Worm (Caenorhabditis elegans) whole organism, L1 larva: Measurements from ENCODE around the gene acbp-7.

Experiments used
- C16A3.4 ChIP-seq: fragments of 150-350 bp; optimal IDR thresholded peaks from 2 replicates; lab custom pipeline; 2014; ENCODE audit warnings: missing biosample characterization, missing genetic modification characterization
- Y116A8C.19 ChIP-seq: sonication (generic microtip); optimal IDR thresholded peaks from 2 replicates; lab custom pipeline; 2016; ENCODE audit warnings: missing compliant biosample characterization, missing genetic modification characterization, borderline replicate concordance
- alr-1 ChIP-seq: fragments of 200-800 bp; sonication (Bioruptor generic); optimal IDR thresholded peaks from 2 replicates; lab custom pipeline; 2018; ENCODE audit warnings: borderline replicate concordance, mild to moderate bottlenecking, missing genetic modification characterization, missing compliant biosample characterization
- ama-1 ChIP-seq: fragments of 150-350 bp; optimal IDR thresholded peaks from 2 replicates; lab custom pipeline; 2014
- blmp-1 ChIP-seq: fragments of 150-350 bp; optimal IDR thresholded peaks from 2 replicates; lab custom pipeline; 2014; ENCODE audit warnings: missing biosample characterization, missing genetic modification characterization
- ceh-63 ChIP-seq: fragments of 200-800 bp; sonication (Bioruptor generic); optimal IDR thresholded peaks from 2 replicates; lab custom pipeline; 2018; ENCODE audit warnings: mild to moderate bottlenecking, missing genetic modification characterization, missing compliant biosample characterization
- ceh-90 ChIP-seq: sonication (generic microtip); optimal IDR thresholded peaks from 2 replicates; lab custom pipeline; 2016; ENCODE audit warnings: missing genetic modification characterization, missing compliant biosample characterization
- dpl-1 ChIP-seq, 3 experiments: fragments of 150-350 bp in 2 of 3; sonication (generic microtip) in 1 of 3; optimal IDR thresholded peaks; 2 replicates each; lab custom pipeline; 2014 to 2017; ENCODE audit warnings: missing biosample characterization in 3 of 3, missing genetic modification characterization in 3 of 3, missing genetic modification reagents in 3 of 3
- dsc-1 ChIP-seq: sonication (generic microtip); optimal IDR thresholded peaks from 2 replicates; lab custom pipeline; 2016; ENCODE audit warnings: mild to moderate bottlenecking, missing genetic modification characterization, missing compliant biosample characterization
- egl-13 ChIP-seq: sonication (generic microtip); optimal IDR thresholded peaks from 2 replicates; lab custom pipeline; 2016; ENCODE audit warnings: missing genotype, missing genetic modification reagents, missing genetic modification characterization, missing compliant biosample characterization
- elt-3 ChIP-seq, 6 experiments: fragments of 150-350 bp in 1 of 6; sonication (generic microtip); optimal IDR thresholded peaks; 2 replicates each; lab custom pipeline; 2017 to 2018; ENCODE audit warnings: missing biosample characterization in 6 of 6, missing genetic modification characterization in 6 of 6, inconsistent platforms in 1 of 6
- fkh-10 ChIP-seq: sonication (generic microtip); optimal IDR thresholded peaks from 2 replicates; lab custom pipeline; 2017; ENCODE audit warnings: missing biosample characterization, missing genetic modification reagents, missing genetic modification characterization
- fkh-8 ChIP-seq: sonication (generic microtip); optimal IDR thresholded peaks from 2 replicates; lab custom pipeline; 2016; ENCODE audit warnings: mild to moderate bottlenecking, missing genetic modification characterization, missing compliant biosample characterization
- hpl-2 ChIP-seq: fragments of 150-350 bp; optimal IDR thresholded peaks from 2 replicates; lab custom pipeline; 2014; ENCODE audit warnings: missing biosample characterization, missing genetic modification reagents, missing genetic modification characterization
- irx-1 ChIP-seq: sonication (generic microtip); optimal IDR thresholded peaks from 2 replicates; lab custom pipeline; 2016; ENCODE audit warnings: missing genetic modification characterization, missing compliant biosample characterization
- jun-1 ChIP-seq: fragments of 150-350 bp; optimal IDR thresholded peaks from 2 replicates; lab custom pipeline; 2014; ENCODE audit warnings: missing biosample characterization, missing genetic modification reagents, missing genetic modification characterization
- lin-14 ChIP-seq: fragments of 200-800 bp; sonication (Bioruptor generic); optimal IDR thresholded peaks from 2 replicates; lab custom pipeline; 2018; ENCODE audit warnings: mild to moderate bottlenecking, missing genetic modification characterization, moderate library complexity, missing compliant biosample characterization
- lin-39 ChIP-seq: fragments of 150-350 bp; optimal IDR thresholded peaks from 2 replicates; lab custom pipeline; 2014; ENCODE audit warnings: missing biosample characterization, missing genetic modification reagents, missing genetic modification characterization
- lsy-2 ChIP-seq, 2 experiments: fragments of 150-350 bp; optimal IDR thresholded peaks; 2 replicates each; lab custom pipeline; 2014; ENCODE audit warnings: missing biosample characterization in 2 of 2, missing genetic modification characterization in 2 of 2
- mef-2 ChIP-seq: fragments of 150-350 bp; optimal IDR thresholded peaks from 2 replicates; lab custom pipeline; 2014; ENCODE audit warnings: missing biosample characterization, missing genetic modification characterization
- mep-1 ChIP-seq: fragments of 150-350 bp; optimal IDR thresholded peaks from 2 replicates; lab custom pipeline; 2014; ENCODE audit warnings: missing biosample characterization, missing genetic modification characterization
- nhr-11 ChIP-seq: fragments of 150-350 bp; optimal IDR thresholded peaks from 2 replicates; lab custom pipeline; 2014; ENCODE audit warnings: missing biosample characterization, missing genetic modification characterization
- nhr-237 ChIP-seq: fragments of 150-350 bp; optimal IDR thresholded peaks from 2 replicates; lab custom pipeline; 2014; ENCODE audit warnings: missing biosample characterization, missing genetic modification characterization
- nhr-28 ChIP-seq: fragments of 150-350 bp; optimal IDR thresholded peaks from 2 replicates; lab custom pipeline; 2014; ENCODE audit warnings: missing biosample characterization, missing genetic modification characterization
- nhr-71 ChIP-seq: sonication (generic microtip); optimal IDR thresholded peaks from 2 replicates; lab custom pipeline; 2016; ENCODE audit warnings: mild to moderate bottlenecking, missing genetic modification characterization, moderate library complexity, missing compliant biosample characterization
- nhr-77 ChIP-seq: fragments of 150-350 bp; optimal IDR thresholded peaks from 2 replicates; lab custom pipeline; 2014; ENCODE audit warnings: missing biosample characterization, missing genetic modification characterization
- nhr-84 ChIP-seq: sonication (generic microtip); optimal IDR thresholded peaks from 2 replicates; lab custom pipeline; 2017; ENCODE audit warnings: missing biosample characterization, missing genetic modification characterization
- rnt-1 ChIP-seq: sonication (generic microtip); optimal IDR thresholded peaks from 2 replicates; lab custom pipeline; 2016; ENCODE audit warnings: mild to moderate bottlenecking, missing genetic modification characterization, moderate library complexity, missing compliant biosample characterization
- snpc-4 ChIP-seq: fragments of 150-350 bp; optimal IDR thresholded peaks from 2 replicates; lab custom pipeline; 2014; ENCODE audit warnings: missing biosample characterization, missing genetic modification characterization
- unc-130 ChIP-seq: fragments of 150-350 bp; optimal IDR thresholded peaks from 2 replicates; lab custom pipeline; 2017; ENCODE audit warnings: missing biosample characterization, missing genetic modification characterization, inconsistent platforms
- unc-30 ChIP-seq: sonication (generic microtip); optimal IDR thresholded peaks from 2 replicates; lab custom pipeline; 2017; ENCODE audit warnings: missing biosample characterization, missing genetic modification characterization
- unc-62 ChIP-seq: fragments of 150-350 bp; optimal IDR thresholded peaks from 2 replicates; lab custom pipeline; 2014; ENCODE audit warnings: missing biosample characterization, missing genetic modification reagents, missing genetic modification characterization
- unc-86 ChIP-seq: sonication (generic microtip); optimal IDR thresholded peaks from 2 replicates; lab custom pipeline; 2016; ENCODE audit warnings: missing genetic modification characterization, missing compliant biosample characterization
- unc-98 ChIP-seq: fragments of 200-800 bp; sonication (Bioruptor generic); IDR thresholded peaks from 2 replicates; pipeline ENCODE4 v1.3.6; 2022; ENCODE audit warnings: missing genetic modification characterization, missing compliant biosample characterization
- zag-1 ChIP-seq: fragments of 150-350 bp; optimal IDR thresholded peaks from 2 replicates; lab custom pipeline; 2014; ENCODE audit warnings: missing biosample characterization, missing genetic modification characterization
- ztf-11 ChIP-seq, 2 experiments: sonication (generic microtip); optimal IDR thresholded peaks; 2 replicates each; lab custom pipeline; 2016 to 2017; ENCODE audit warnings: missing genetic modification characterization in 2 of 2, missing biosample characterization in 1 of 2, missing compliant biosample characterization in 1 of 2
- ztf-4 ChIP-seq: fragments of 150-350 bp; optimal IDR thresholded peaks from 2 replicates; lab custom pipeline; 2014; ENCODE audit warnings: missing biosample characterization, missing genetic modification characterization

Gene acbp-7

ce11 chrIII:4861744-4862401, 24.3 kb downstream of the acbp-7 start, which contains the start of the genes C35D10.10 and C35D10.5 (continued):
- TF ChIP-seq rnt-1 (tag; lab: Kevin White, UChicago) (peak; percentile 8), ztf-11 (tag; optimal IDR thresholded peaks at IDR 0.05; lab: Kevin White, UChicago) (peak in 1 of 2 experiments; percentile 39), irx-1 (tag; lab: Kevin White, UChicago) (peak; percentile 33), unc-62 (GFP tag; lab: Kevin White, UChicago) (no peak), lin-39 (tag; lab: Kevin White, UChicago) (no peak), dsc-1 (tag; lab: Kevin White, UChicago) (peak; percentile 7), ceh-90 (peak; percentile 81), unc-86 (tag; lab: Kevin White, UChicago) (no peak), ceh-63 (no peak), elt-3 (tag; optimal IDR thresholded peaks at IDR 0.05; lab: Kevin White, UChicago) (no peak), zag-1 (tag; lab: Kevin White, UChicago) (no peak), nhr-28 (tag; lab: Kevin White, UChicago) (no peak), ama-1 (no peak), ztf-4 (tag; lab: Kevin White, UChicago) (no peak), snpc-4 (tag; lab: Kevin White, UChicago) (no peak), fkh-10 (GFP tag; lab: Kevin White, UChicago) (no peak), Y116A8C.19 (tag; lab: Kevin White, UChicago) (no peak), unc-130 (tag; lab: Kevin White, UChicago) (no peak), lsy-2 (tag; optimal IDR thresholded peaks at IDR 0.05; lab: Kevin White, UChicago) (peak in 1 of 2 experiments; percentile 35), C16A3.4 (tag; lab: Kevin White, UChicago) (no peak), fkh-8 (tag; lab: Kevin White, UChicago) (no peak), nhr-84 (tag; lab: Kevin White, UChicago) (no peak), nhr-71 (peak; percentile 34), nhr-237 (no peak), jun-1 (tag; lab: Kevin White, UChicago) (no peak), nhr-77 (no peak), mef-2 (tag; lab: Kevin White, UChicago) (no peak), egl-13 (tag; lab: Kevin White, UChicago) (no peak), blmp-1 (tag; lab: Kevin White, UChicago) (no peak), nhr-11 (tag; lab: Kevin White, UChicago) (no peak)

ce11 chrIII:4863127-4863526, 25.6 kb downstream of the acbp-7 start, which contains the start of gene coq-8:
Gene coq-8 (plus strand): TSS chrIII:4863427.
- TF ChIP-seq blmp-1 (tag; lab: Kevin White, UChicago): no peak
- TF ChIP-seq ceh-90: no peak
- TF ChIP-seq irx-1 (tag; lab: Kevin White, UChicago): no peak
- no peak for TF ChIP-seq nhr-237
- no peak for TF ChIP-seq alr-1 (tag; lab: Kevin White, UChicago)
- no peak for TF ChIP-seq rnt-1 (tag; lab: Kevin White, UChicago)
- TF ChIP-seq hpl-2: no peak
- no peak for TF ChIP-seq lin-39 (tag; lab: Kevin White, UChicago)
- no peak for TF ChIP-seq mep-1 (tag; lab: Kevin White, UChicago)
- no peak for TF ChIP-seq unc-30 (tag; lab: Kevin White, UChicago)

- TF ChIP-seq unc-98 (GFP tag; lab: Robert Waterston, UW) (no peak), dpl-1 (GFP tag; optimal IDR thresholded peaks at IDR 0.05; lab: Kevin White, UChicago) (no peak), nhr-237 (no peak), C16A3.4 (tag; lab: Kevin White, UChicago) (no peak), lin-14 (GFP tag; lab: Kevin White, UChicago) (no peak), blmp-1 (tag; lab: Kevin White, UChicago) (no peak)
Observed at ce11 chrIII:4866762-4867161, 29.2 kb downstream of the acbp-7 start, which contains the start of gene C35D10.17. Gene C35D10.17 (plus strand): TSS chrIII:4867062.
